In the genomic region with DNA sequence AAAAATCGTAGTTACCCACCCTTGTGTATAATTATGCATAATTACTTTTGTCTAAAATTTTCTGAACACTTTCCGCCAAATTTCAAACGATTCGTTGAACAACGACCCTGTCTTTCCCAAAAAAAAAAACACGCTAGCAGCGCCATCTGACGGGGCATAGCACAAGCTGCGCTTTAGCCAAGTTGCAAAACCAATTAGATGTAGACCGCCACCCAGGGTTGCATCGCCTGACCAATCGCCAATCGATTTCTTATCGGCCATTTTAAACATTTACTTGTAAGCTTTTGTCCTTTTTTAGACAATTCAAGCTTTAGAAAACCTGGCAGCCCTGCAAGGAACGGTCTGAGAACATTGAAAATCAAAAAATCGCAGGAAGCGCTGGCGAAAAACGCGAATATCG, we compare ENCODE assay signal across 6 fruit fly cellular contexts.
TF ChIP-seq lines count a peak whose summit lies in the region.

Gene CG3556 (plus strand): TSS at position 323 of the 400 bp plus-strand sequence.

- TF ChIP-seq CTCF in S2 (optimal IDR thresholded peaks at IDR 0.05; lab: Kevin White, UChicago) = peak; percentile 97
- peak; percentile 94 for TF ChIP-seq CTCF in whole organism, embryonic (GFP tag; optimal IDR thresholded peaks at IDR 0.05; lab: Kevin White, UChicago)

TF ChIP-seq in whole organism, adult, 20 proteins besides CTCF, POLR2A, EP300 and RAD21:
- TF ChIP-seq kay (GFP tag; lab: Kevin White, UChicago; ENCODE audit: borderline replicate concordance) (no peak), CG1620 (GFP tag; optimal IDR thresholded peaks at IDR 0.05; lab: Kevin White, UChicago) (no peak), CG33017 (tag; optimal IDR thresholded peaks at IDR 0.05; lab: Kevin White, UChicago) (no peak), Clk (GFP tag; optimal IDR thresholded peaks at IDR 0.05; lab: Kevin White, UChicago) (no peak), cic (GFP tag; optimal IDR thresholded peaks at IDR 0.05; lab: Kevin White, UChicago) (no peak), bab1 (GFP tag; optimal IDR thresholded peaks at IDR 0.05; lab: Kevin White, UChicago) (peak; percentile 71)

TF ChIP-seq in whole organism, embryonic, 481 proteins besides CTCF, POLR2A, EP300 and RAD21 (continues in another document):
- TF ChIP-seq disco-r (GFP tag; optimal IDR thresholded peaks at IDR 0.05; lab: Kevin White, UChicago) = peak; percentile 10
- peak; percentile 78; the same call in 2 of the 3 replicates for TF ChIP-seq CG11560 (tag; IDR thresholded peaks at IDR 0.05; lab: Robert Waterston, UW)
- TF ChIP-seq lmd (GFP tag; IDR thresholded peaks at IDR 0.05; lab: Robert Waterston, UW) = no peak; the same call in 1 of the 2 replicates
- TF ChIP-seq CG13624 (GFP tag; optimal IDR thresholded peaks at IDR 0.05; lab: Kevin White, UChicago) = peak; percentile 55
- 0 out of 3 replicates have a peak, but pooled peaks have one; percentile 30 for TF ChIP-seq so (GFP tag; IDR thresholded peaks at IDR 0.05; lab: Robert Waterston, UW)
- no peak for TF ChIP-seq CG10321 (GFP tag; IDR thresholded peaks at IDR 0.05; lab: Robert Waterston, UW)
- TF ChIP-seq MESR4 (GFP tag; optimal IDR thresholded peaks at IDR 0.05; lab: Kevin White, UChicago) = no peak
- TF ChIP-seq CG3407 (GFP tag; optimal IDR thresholded peaks at IDR 0.05; lab: Kevin White, UChicago) = peak; percentile 34
- TF ChIP-seq CG12104 (GFP tag; optimal IDR thresholded peaks at IDR 0.05; lab: Kevin White, UChicago) = no peak
- no peak for TF ChIP-seq CG1529 (GFP tag; optimal IDR thresholded peaks at IDR 0.05; lab: Kevin White, UChicago)
- peak; percentile 23 for TF ChIP-seq fu2 (GFP tag; optimal IDR thresholded peaks at IDR 0.05; lab: Kevin White, UChicago)
- TF ChIP-seq CG10274 (GFP tag; optimal IDR thresholded peaks at IDR 0.05; lab: Kevin White, UChicago) = no peak
- TF ChIP-seq Kr (GFP tag; optimal IDR thresholded peaks at IDR 0.05; lab: Kevin White, UChicago) = no peak
- TF ChIP-seq CG4617 (GFP tag; optimal IDR thresholded peaks at IDR 0.05; lab: Kevin White, UChicago; ENCODE audit: borderline replicate concordance) = no peak
- no peak for TF ChIP-seq hth (optimal IDR thresholded peaks at IDR 0.05; lab: Kevin White, UChicago)
- TF ChIP-seq HHEX (GFP tag; optimal IDR thresholded peaks at IDR 0.05; lab: Kevin White, UChicago) = no peak
- TF ChIP-seq usp (GFP tag; optimal IDR thresholded peaks at IDR 0.05; lab: Kevin White, UChicago) = no peak
- TF ChIP-seq exex (tag; optimal IDR thresholded peaks at IDR 0.05; lab: Kevin White, UChicago) = no peak
- no peak for TF ChIP-seq jing (GFP tag; optimal IDR thresholded peaks at IDR 0.05; lab: Kevin White, UChicago)

TF ChIP-seq in whole organism, prepupa, 60 proteins besides CTCF, POLR2A, EP300 and RAD21:
- TF ChIP-seq Lpt (GFP tag; optimal IDR thresholded peaks at IDR 0.05; lab: Kevin White, UChicago) (no peak), CG6792 (GFP tag; optimal IDR thresholded peaks at IDR 0.05; lab: Kevin White, UChicago) (no peak), acj6 (GFP tag; optimal IDR thresholded peaks at IDR 0.05; lab: Kevin White, UChicago) (no peak), dsx (GFP tag; optimal IDR thresholded peaks at IDR 0.05; lab: Kevin White, UChicago; ENCODE audit: poor library complexity, severe bottlenecking) (no peak), CG8632 (GFP tag; optimal IDR thresholded peaks at IDR 0.05; lab: Kevin White, UChicago) (no peak), CG10669 (GFP tag; optimal IDR thresholded peaks at IDR 0.05; lab: Kevin White, UChicago) (no peak), Blimp-1 (GFP tag; optimal IDR thresholded peaks at IDR 0.05; lab: Kevin White, UChicago) (no peak), salr (GFP tag; optimal IDR thresholded peaks at IDR 0.05; lab: Kevin White, UChicago) (no peak), Sox15 (GFP tag; optimal IDR thresholded peaks at IDR 0.05; lab: Kevin White, UChicago) (no peak), CG10631 (GFP tag; optimal IDR thresholded peaks at IDR 0.05; lab: Kevin White, UChicago) (no peak), eg (GFP tag; IDR thresholded peaks at IDR 0.05; lab: Robert Waterston, UW) (peak; percentile 22; the same call in 1 of the 3 replicates), CG4318 (GFP tag; optimal IDR thresholded peaks at IDR 0.05; lab: Kevin White, UChicago) (no peak), Hr38 (GFP tag; optimal IDR thresholded peaks at IDR 0.05; lab: Kevin White, UChicago) (no peak), CG11762 (GFP tag; optimal IDR thresholded peaks at IDR 0.05; lab: Kevin White, UChicago; ENCODE audit: insufficient read depth) (no peak), CG6163 (GFP tag; IDR thresholded peaks at IDR 0.05; lab: Robert Waterston, UW) (no peak), Hr4 (GFP tag; optimal IDR thresholded peaks at IDR 0.05; lab: Kevin White, UChicago) (no peak), svp (GFP tag; lab: Kevin White, UChicago) (no peak), Eip78C (GFP tag; lab: Kevin White, UChicago) (peak; percentile 62), cyc (GFP tag; optimal IDR thresholded peaks at IDR 0.05; lab: Kevin White, UChicago) (peak; percentile 27), Hr39 (GFP tag; optimal IDR thresholded peaks at IDR 0.05; lab: Kevin White, UChicago) (no peak), CG9139 (GFP tag; optimal IDR thresholded peaks at IDR 0.05; lab: Kevin White, UChicago) (no peak), esn (GFP tag; optimal IDR thresholded peaks at IDR 0.05; lab: Kevin White, UChicago) (peak; percentile 38)

TF ChIP-seq in whole organism, pupa, 21 proteins besides CTCF, POLR2A, EP300 and RAD21:
- TF ChIP-seq CG34367 (tag; optimal IDR thresholded peaks at IDR 0.05; lab: Kevin White, UChicago) (no peak), CG4496 (GFP tag; IDR thresholded peaks at IDR 0.05; lab: Robert Waterston, UW) (peak; percentile 55; the same call in 2 of the 3 replicates), Pif1B (GFP tag; optimal IDR thresholded peaks at IDR 0.05; lab: Kevin White, UChicago) (no peak), Ets98B (GFP tag; IDR thresholded peaks at IDR 0.05; lab: Robert Waterston, UW) (0 out of 2 replicates have a peak, but pooled peaks have one; percentile 7)

TF ChIP-seq in whole organism, wandering third instar larva, 38 proteins besides CTCF, POLR2A, EP300 and RAD21:
- TF ChIP-seq sv (GFP tag; optimal IDR thresholded peaks at IDR 0.05; lab: Kevin White, UChicago) (peak; percentile 1), CG9705 (GFP tag; optimal IDR thresholded peaks at IDR 0.05; lab: Kevin White, UChicago) (no peak), CrebA (GFP tag; optimal IDR thresholded peaks at IDR 0.05; lab: Kevin White, UChicago; ENCODE audit: borderline replicate concordance) (no peak), Sp1 (GFP tag; optimal IDR thresholded peaks at IDR 0.05; lab: Kevin White, UChicago) (no peak), Myc (optimal IDR thresholded peaks at IDR 0.05; lab: Kevin White, UChicago) (peak; percentile 44), Rel (GFP tag; optimal IDR thresholded peaks at IDR 0.05; lab: Kevin White, UChicago) (no peak), Rel (tag; optimal IDR thresholded peaks at IDR 0.05; lab: Kevin White, UChicago) (peak; percentile 11)
